Fruit fly (Drosophila melanogaster) whole organism, embryonic: Measurements from ENCODE around the gene CG14854.

Source experiments
- Atf6 ChIP-seq: fragments of 200-800 bp; sonication (Bioruptor generic); IDR thresholded peaks from 2 replicates; pipeline ENCODE4 v1.3.6; 2022; ENCODE audit warnings: missing biosample characterization, missing genetic modification characterization
- BtbVII ChIP-seq: fragments of 200-800 bp; sonication (Bioruptor generic); optimal IDR thresholded peaks from 3 replicates; lab custom pipeline; 2017; ENCODE audit warnings: missing biosample characterization, mild to moderate bottlenecking, missing genetic modification characterization
- CG1024 ChIP-seq: fragments of 200-800 bp; sonication (Bioruptor generic); IDR thresholded peaks from 2 replicates; pipeline ENCODE4 v1.3.6; 2022; ENCODE audit warnings: missing biosample characterization, missing genetic modification characterization
- CG10431 ChIP-seq: fragments of 200-800 bp; sonication (Bioruptor generic); optimal IDR thresholded peaks from 3 replicates; lab custom pipeline; 2018; ENCODE audit warnings: missing biosample characterization, mild to moderate bottlenecking, missing genetic modification characterization
- CG10959 ChIP-seq: fragments of 200-800 bp; sonication (Bioruptor generic); IDR thresholded peaks from 2 replicates; pipeline ENCODE4 v1.3.6; 2022; ENCODE audit warnings: missing biosample characterization, missing genetic modification characterization
- CG11695 ChIP-seq: fragments of 200-800 bp; sonication (Bioruptor generic); IDR thresholded peaks from 3 replicates; pipeline ENCODE4 v1.3.6; 2022; ENCODE audit warnings: missing biosample characterization, missing genetic modification characterization
- CG11723 ChIP-seq: fragments of 200-800 bp; sonication (Bioruptor generic); optimal IDR thresholded peaks from 2 replicates; lab custom pipeline; 2017; ENCODE audit warnings: missing biosample characterization, mild to moderate bottlenecking, missing genetic modification characterization
- CG12219 ChIP-seq: fragments of 200-800 bp; sonication (Bioruptor generic); optimal IDR thresholded peaks from 3 replicates; lab custom pipeline; 2018; ENCODE audit warnings: missing biosample characterization, mild to moderate bottlenecking, missing genetic modification characterization
- CG12299 ChIP-seq: fragments of 200-800 bp; sonication (Bioruptor generic); optimal IDR thresholded peaks from 2 replicates; lab custom pipeline; 2018; ENCODE audit warnings: missing biosample characterization, mild to moderate bottlenecking, missing genetic modification characterization
- CG13287 ChIP-seq: fragments of 200-800 bp; sonication (Bioruptor generic); IDR thresholded peaks from 2 replicates; pipeline ENCODE4 v1.3.6; 2022; ENCODE audit warnings: missing biosample characterization, missing genetic modification characterization; ENCODE audit not compliant: partially characterized antibody
- CG13296 ChIP-seq: fragments of 200-800 bp; sonication (Bioruptor generic); optimal IDR thresholded peaks from 3 replicates; lab custom pipeline; 2018; ENCODE audit warnings: missing biosample characterization, mild to moderate bottlenecking, missing genetic modification characterization
- CG13775 ChIP-seq: fragments of 200-800 bp; sonication (Bioruptor generic); optimal IDR thresholded peaks from 3 replicates; lab custom pipeline; 2017; ENCODE audit warnings: missing biosample characterization, mild to moderate bottlenecking, missing genetic modification characterization
- CG14050 ChIP-seq: fragments of 200-800 bp; sonication (Bioruptor generic); IDR thresholded peaks from 3 replicates; pipeline ENCODE4 v1.3.6; 2022; ENCODE audit warnings: missing biosample characterization, missing genetic modification characterization
- CG14710 ChIP-seq: fragments of 200-800 bp; sonication (Bioruptor generic); optimal IDR thresholded peaks from 3 replicates; lab custom pipeline; 2019; ENCODE audit warnings: missing biosample characterization, mild to moderate bottlenecking, missing genetic modification characterization, moderate library complexity
- CG1602 ChIP-seq: fragments of 200-800 bp; sonication (Bioruptor generic); optimal IDR thresholded peaks from 3 replicates; lab custom pipeline; 2016; ENCODE audit warnings: missing biosample characterization, missing genetic modification characterization
- CG16813 ChIP-seq: fragments of 200-800 bp; sonication (Bioruptor generic); IDR thresholded peaks from 3 replicates; pipeline ENCODE4 v1.3.6; 2022; ENCODE audit warnings: missing biosample characterization, missing genetic modification characterization; ENCODE audit not compliant: partially characterized antibody
- CG16815 ChIP-seq: fragments of 200-800 bp; sonication (Bioruptor generic); optimal IDR thresholded peaks from 3 replicates; lab custom pipeline; 2017; ENCODE audit warnings: missing biosample characterization, mild to moderate bottlenecking, missing genetic modification characterization
- CG17328 ChIP-seq: fragments of 200-800 bp; sonication (Bioruptor generic); IDR thresholded peaks from 2 replicates; pipeline ENCODE4 v1.3.6; 2022; ENCODE audit warnings: missing biosample characterization, missing genetic modification characterization
- CG2712 ChIP-seq: fragments of 200-800 bp; optimal IDR thresholded peaks from 3 replicates; lab custom pipeline; 2019; ENCODE audit warnings: missing biosample characterization, mild to moderate bottlenecking, missing genetic modification characterization, moderate library complexity
- CG2875 ChIP-seq: fragments of 200-800 bp; sonication (Bioruptor generic); optimal IDR thresholded peaks from 2 replicates; lab custom pipeline; 2017; ENCODE audit warnings: missing biosample characterization, mild to moderate bottlenecking, missing genetic modification characterization, missing genetic modification reagents
- CG30403 ChIP-seq: fragments of 200-800 bp; sonication (Bioruptor generic); optimal IDR thresholded peaks from 3 replicates; lab custom pipeline; 2016; ENCODE audit warnings: missing biosample characterization, missing genetic modification characterization
- CG30431 ChIP-seq: fragments of 200-800 bp; sonication (Bioruptor generic); optimal IDR thresholded peaks from 2 replicates; lab custom pipeline; 2017; ENCODE audit warnings: missing biosample characterization, missing genetic modification characterization
- CG32767 ChIP-seq: fragments of 200-800 bp; sonication (Bioruptor generic); IDR thresholded peaks from 2 replicates; pipeline ENCODE4 v1.3.6; 2022; ENCODE audit warnings: missing biosample characterization, missing genetic modification characterization
- CG3281 ChIP-seq: fragments of 200-800 bp; sonication (Bioruptor generic); optimal IDR thresholded peaks from 3 replicates; lab custom pipeline; 2017; ENCODE audit warnings: missing biosample characterization, mild to moderate bottlenecking, missing genetic modification characterization
- E2f2 ChIP-seq: fragments of 200-800 bp; sonication (Bioruptor generic); IDR thresholded peaks from 2 replicates; pipeline ENCODE4 v1.3.6; 2022; ENCODE audit warnings: missing biosample characterization, missing genetic modification characterization
- HmgZ ChIP-seq: fragments of 200-800 bp; sonication (Bioruptor generic); optimal IDR thresholded peaks from 2 replicates; lab custom pipeline; 2018; ENCODE audit warnings: missing biosample characterization, mild to moderate bottlenecking, missing genetic modification characterization
- Kr ChIP-seq: fragments of 200-800 bp; sonication (Bioruptor generic); optimal IDR thresholded peaks from 2 replicates; lab custom pipeline; 2017; ENCODE audit warnings: missing biosample characterization, mild to moderate bottlenecking, missing genetic modification characterization
- Lpt ChIP-seq: fragments of >200 bp; optimal IDR thresholded peaks from 2 replicates; lab custom pipeline; 2018; ENCODE audit warnings: missing biosample characterization, missing genetic modification characterization
- MBD-R2 ChIP-seq: fragments of 200-800 bp; sonication (Bioruptor generic); IDR thresholded peaks from 2 replicates; pipeline ENCODE4 v1.3.6; 2022; ENCODE audit warnings: missing biosample characterization, missing genetic modification characterization
- Meics ChIP-seq: fragments of 200-800 bp; sonication (Bioruptor generic); optimal IDR thresholded peaks from 2 replicates; lab custom pipeline; 2017; ENCODE audit warnings: missing biosample characterization, mild to moderate bottlenecking, missing genetic modification characterization
- Mrtf ChIP-seq: fragments of 200-800 bp; sonication (Bioruptor generic); IDR thresholded peaks from 3 replicates; pipeline ENCODE4 v1.3.6; 2022; ENCODE audit warnings: missing biosample characterization, missing genetic modification characterization
- NC2β ChIP-seq: fragments of 200-800 bp; sonication (Bioruptor generic); optimal IDR thresholded peaks from 2 replicates; lab custom pipeline; 2016; ENCODE audit warnings: missing biosample characterization, missing genetic modification characterization
- Spps ChIP-seq: fragments of 200-800 bp; sonication (Bioruptor generic); optimal IDR thresholded peaks from 2 replicates; lab custom pipeline; 2018; ENCODE audit warnings: missing biosample characterization, mild to moderate bottlenecking, missing genetic modification characterization
- Trl ChIP-seq, 3 experiments: fragments of >200 bp in 2 of 3; fragments of 200-800 bp in 1 of 3; sonication (Bioruptor generic) in 1 of 3; optimal IDR thresholded peaks; 2 replicates in 1 of 3; 3 replicates in 2 of 3; lab custom pipeline; 2016 to 2017; ENCODE audit warnings: missing biosample characterization in 1 of 3, missing genetic modification characterization in 1 of 3
- Vsx1 ChIP-seq: fragments of 200-800 bp; sonication (Bioruptor generic); optimal IDR thresholded peaks from 2 replicates; lab custom pipeline; 2017; ENCODE audit warnings: missing biosample characterization, mild to moderate bottlenecking, missing genetic modification characterization, missing genetic modification reagents
- ac ChIP-seq: fragments of 200-800 bp; sonication (Bioruptor generic); optimal IDR thresholded peaks from 3 replicates; lab custom pipeline; 2017; ENCODE audit warnings: missing biosample characterization, mild to moderate bottlenecking, missing genetic modification characterization
- chm ChIP-seq: fragments of 200-800 bp; sonication (Bioruptor generic); IDR thresholded peaks from 2 replicates; pipeline ENCODE4 v1.3.6; 2022; ENCODE audit warnings: missing biosample characterization, missing genetic modification characterization
- fd96Cb ChIP-seq: fragments of 200-800 bp; sonication (Bioruptor generic); optimal IDR thresholded peaks from 2 replicates; lab custom pipeline; 2018; ENCODE audit warnings: missing biosample characterization, mild to moderate bottlenecking, missing genetic modification characterization, moderate library complexity
- inv ChIP-seq: fragments of 200-800 bp; sonication (Bioruptor generic); IDR thresholded peaks from 2 replicates; pipeline ENCODE4 v1.3.6; 2022; ENCODE audit warnings: missing biosample characterization, missing genetic modification characterization; ENCODE audit not compliant: partially characterized antibody
- jigr1 ChIP-seq: fragments of 200-800 bp; sonication (Bioruptor generic); IDR thresholded peaks from 3 replicates; pipeline ENCODE4 v1.3.6; 2022; ENCODE audit warnings: missing biosample characterization, missing genetic modification characterization
- kah ChIP-seq: fragments of 200-800 bp; sonication (Bioruptor generic); optimal IDR thresholded peaks from 2 replicates; lab custom pipeline; 2018; ENCODE audit warnings: missing biosample characterization, mild to moderate bottlenecking, missing genetic modification characterization
- kay ChIP-seq: fragments of 200-800 bp; sonication (Bioruptor generic); optimal IDR thresholded peaks from 2 replicates; lab custom pipeline; 2016; ENCODE audit warnings: missing biosample characterization, missing genetic modification characterization
- nerfin-2 ChIP-seq: fragments of 200-800 bp; sonication (Bioruptor generic); IDR thresholded peaks from 2 replicates; pipeline ENCODE4 v1.3.6; 2022; ENCODE audit warnings: missing biosample characterization, missing genetic modification characterization; ENCODE audit not compliant: partially characterized antibody
- pho ChIP-seq: fragments of 200-800 bp; sonication (Bioruptor generic); optimal IDR thresholded peaks from 2 replicates; lab custom pipeline; 2016; ENCODE audit warnings: missing biosample characterization, missing genetic modification characterization
- schlank ChIP-seq: fragments of 200-800 bp; sonication (Bioruptor generic); optimal IDR thresholded peaks from 2 replicates; lab custom pipeline; 2018; ENCODE audit warnings: missing biosample characterization, mild to moderate bottlenecking, missing genetic modification characterization
- seq ChIP-seq: fragments of 200-800 bp; sonication (Bioruptor generic); IDR thresholded peaks from 2 replicates; pipeline ENCODE4 v1.3.6; 2022; ENCODE audit warnings: missing biosample characterization, missing genetic modification characterization
- ssp ChIP-seq: fragments of 200-800 bp; sonication (Bioruptor generic); IDR thresholded peaks from 2 replicates; pipeline ENCODE4 v1.3.6; 2022; ENCODE audit warnings: missing biosample characterization, missing genetic modification characterization
- stc ChIP-seq: fragments of 200-800 bp; sonication (Bioruptor generic); IDR thresholded peaks from 2 replicates; pipeline ENCODE4 v1.3.6; 2022; ENCODE audit warnings: missing biosample characterization, missing genetic modification characterization
- toy ChIP-seq: fragments of 200-800 bp; sonication (Bioruptor generic); IDR thresholded peaks from 2 replicates; pipeline ENCODE4 v1.3.6; 2022; ENCODE audit warnings: missing biosample characterization, missing genetic modification characterization

The CG14854 gene

DNA sequence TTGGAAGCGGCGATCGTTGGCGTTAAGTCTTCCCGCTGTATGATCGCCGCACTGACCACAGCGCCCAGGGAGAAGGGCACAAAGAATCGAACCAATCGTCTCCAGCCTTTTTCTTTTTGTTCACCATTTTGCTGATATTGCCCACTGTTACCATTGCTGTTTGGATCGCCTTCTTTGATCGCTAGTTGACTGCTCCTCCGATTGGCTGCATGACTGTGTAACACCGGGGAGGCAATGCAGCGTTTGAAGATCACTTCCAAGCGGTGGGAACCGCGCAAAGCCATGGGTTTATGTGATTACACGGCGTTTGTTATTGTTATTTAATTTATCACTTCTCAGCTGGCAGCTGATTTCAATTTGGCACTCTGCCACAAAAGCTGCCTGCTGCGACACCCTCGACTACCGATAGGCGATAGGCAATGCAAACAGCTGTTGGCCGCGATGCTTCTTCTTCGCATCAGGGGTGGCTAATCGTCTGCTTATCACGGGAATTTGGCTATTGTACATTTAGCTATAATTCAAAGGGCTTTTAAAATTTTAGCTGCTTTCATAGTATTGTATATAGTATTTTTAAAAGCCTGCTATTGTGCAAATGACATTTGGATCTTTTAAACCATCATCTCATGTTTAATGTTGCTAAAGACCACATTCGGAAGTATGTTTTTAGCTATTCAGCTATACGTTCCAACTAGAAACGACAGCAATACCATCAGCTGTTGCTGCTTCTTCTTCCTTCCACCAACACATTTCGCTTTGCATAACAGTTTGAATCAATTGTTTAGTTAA, 48.5 kb downstream of the CG14854 start, which contains the start of the genes HtrA2 and mRpL11 (continued):
- TF ChIP-seq MBD-R2 (GFP tag; lab: Robert Waterston, UW), result peak; percentile 99
- peak; percentile 58 for TF ChIP-seq E2f2
- TF ChIP-seq Meics (GFP tag; lab: Kevin White, UChicago), result peak; percentile 34
- TF ChIP-seq CG16815 (GFP tag; lab: Kevin White, UChicago), result peak; percentile 37
- peak; percentile 34 for TF ChIP-seq Vsx1 (GFP tag; lab: Kevin White, UChicago)
- TF ChIP-seq jigr1 (GFP tag; lab: Robert Waterston, UW), result no peak
- TF ChIP-seq Trl (optimal IDR thresholded peaks at IDR 0.05; lab: Kevin White, UChicago), result no peak
- peak; percentile 66 for TF ChIP-seq Trl (GFP tag; optimal IDR thresholded peaks at IDR 0.05; lab: Kevin White, UChicago)
- TF ChIP-seq CG10959 (GFP tag; lab: Robert Waterston, UW), result peak; percentile 5; the same call in 1 of the 2 replicates
- no peak for TF ChIP-seq chm (GFP tag; lab: Robert Waterston, UW)
- TF ChIP-seq CG1024 (GFP tag; lab: Robert Waterston, UW), result no peak
- TF ChIP-seq ssp (GFP tag; lab: Robert Waterston, UW), result peak; percentile 51; the same call in 1 of the 2 replicates
- peak; percentile 32 for TF ChIP-seq NC2β (GFP tag; lab: Kevin White, UChicago)
- TF ChIP-seq toy, result no peak
- TF ChIP-seq BtbVII (GFP tag; lab: Kevin White, UChicago), result no peak
- TF ChIP-seq seq (GFP tag; lab: Robert Waterston, UW), result no peak
- TF ChIP-seq CG16813 (GFP tag; lab: Robert Waterston, UW), result peak; percentile 36; the same call in 1 of the 3 replicates
- TF ChIP-seq HmgZ, result peak; percentile 73
- TF ChIP-seq Lpt (GFP tag; lab: Kevin White, UChicago), result no peak
- peak; percentile 19 for TF ChIP-seq fd96Cb (tag; lab: Kevin White, UChicago)
- TF ChIP-seq ac (GFP tag; lab: Kevin White, UChicago), result no peak
- TF ChIP-seq CG10431 (GFP tag; lab: Kevin White, UChicago), result no peak
- no peak for TF ChIP-seq CG32767 (GFP tag; lab: Robert Waterston, UW)
- no peak for TF ChIP-seq stc
- TF ChIP-seq CG14710, result peak; percentile 74
- no peak for TF ChIP-seq CG14050 (GFP tag; lab: Robert Waterston, UW)
- TF ChIP-seq CG1602 (GFP tag; lab: Kevin White, UChicago), result peak; percentile 39
- TF ChIP-seq kay, result peak; percentile 3
- TF ChIP-seq Spps, result no peak
- peak; percentile 45 for TF ChIP-seq CG13296
- TF ChIP-seq CG11695 (GFP tag; lab: Robert Waterston, UW), result no peak
- TF ChIP-seq schlank (tag; lab: Kevin White, UChicago), result peak; percentile 31
- peak; percentile 57 for TF ChIP-seq CG13287 (GFP tag; lab: Robert Waterston, UW)
- peak; percentile 5 for TF ChIP-seq CG2875 (GFP tag; lab: Kevin White, UChicago)
- TF ChIP-seq CG3281 (GFP tag; lab: Kevin White, UChicago), result peak; percentile 59
- no peak for TF ChIP-seq CG2712 (tag; lab: Kevin White, UChicago)
- peak; percentile 76 for TF ChIP-seq CG30403 (GFP tag; lab: Kevin White, UChicago)
- no peak for TF ChIP-seq kah
- 0 out of 2 replicates have a peak, but pooled peaks have one; percentile 20 for TF ChIP-seq inv (GFP tag; lab: Robert Waterston, UW)
- TF ChIP-seq Kr (GFP tag; lab: Kevin White, UChicago), result no peak
- TF ChIP-seq CG11723, result no peak
- no peak for TF ChIP-seq Atf6 (GFP tag; lab: Robert Waterston, UW)
- TF ChIP-seq CG30431 (GFP tag; lab: Kevin White, UChicago), result no peak
- no peak for TF ChIP-seq nerfin-2 (GFP tag; lab: Robert Waterston, UW)
- no peak for TF ChIP-seq Mrtf
- TF ChIP-seq pho (GFP tag; lab: Kevin White, UChicago), result peak; percentile 65
- TF ChIP-seq CG12299 (tag; lab: Kevin White, UChicago), result no peak
- no peak for TF ChIP-seq CG12219 (GFP tag; lab: Kevin White, UChicago)
- no peak for TF ChIP-seq CG17328 (GFP tag; lab: Robert Waterston, UW)
- TF ChIP-seq CG13775 (GFP tag; lab: Kevin White, UChicago), result peak; percentile 62
